Fruit fly (Drosophila melanogaster) whole organism, pupa: Measurements from ENCODE around the gene vito.
A peak's percentile ranks its signal among the peaks of the same experiment; 100 is the strongest.

Experiments used
- CG10348 ChIP-seq: fragments of 200-800 bp; sonication (Bioruptor generic); IDR thresholded peaks from 2 replicates; pipeline ENCODE4 v1.3.6; 2022; ENCODE audit warnings: missing biosample characterization, missing genetic modification characterization
- CG12605 ChIP-seq: fragments of 200-800 bp; sonication (Bioruptor generic); IDR thresholded peaks from 2 replicates; pipeline ENCODE4 v1.3.6; 2022; ENCODE audit warnings: missing biosample characterization, missing genetic modification characterization
- CG13204 ChIP-seq: fragments of 200-800 bp; sonication (Bioruptor generic); optimal IDR thresholded peaks from 2 replicates; lab custom pipeline; 2018; ENCODE audit warnings: missing biosample characterization, mild to moderate bottlenecking, missing genetic modification characterization, moderate library complexity
- CG14655 ChIP-seq: fragments of 200-800 bp; sonication (Bioruptor generic); optimal IDR thresholded peaks from 3 replicates; lab custom pipeline; 2017; ENCODE audit warnings: mild to moderate bottlenecking, missing biosample characterization, missing genetic modification reagents, missing genetic modification characterization
- CG15710 ChIP-seq: fragments of 200-800 bp; sonication (Bioruptor generic); optimal IDR thresholded peaks from 2 replicates; lab custom pipeline; 2018; ENCODE audit warnings: missing biosample characterization, mild to moderate bottlenecking, missing genetic modification characterization, moderate library complexity
- CG17806 ChIP-seq: fragments of 200-800 bp; sonication (Bioruptor generic); optimal IDR thresholded peaks from 2 replicates; lab custom pipeline; 2018; ENCODE audit warnings: missing biosample characterization, mild to moderate bottlenecking, missing genetic modification characterization, moderate library complexity
- CG32121 ChIP-seq: fragments of 200-800 bp; sonication (Bioruptor generic); IDR thresholded peaks from 2 replicates; pipeline ENCODE4 v1.3.6; 2022; ENCODE audit warnings: missing biosample characterization, missing genetic modification characterization
- CG34367 ChIP-seq: fragments of 200-800 bp; sonication (Bioruptor generic); optimal IDR thresholded peaks from 2 replicates; lab custom pipeline; 2018; ENCODE audit warnings: missing biosample characterization, mild to moderate bottlenecking, missing genetic modification characterization
- CG4496 ChIP-seq: fragments of 200-800 bp; sonication (Bioruptor generic); IDR thresholded peaks from 3 replicates; pipeline ENCODE4 v1.3.6; 2022; ENCODE audit warnings: missing biosample characterization, missing genetic modification characterization
- CG8159 ChIP-seq: fragments of 200-800 bp; sonication (Bioruptor generic); optimal IDR thresholded peaks from 3 replicates; lab custom pipeline; 2018; ENCODE audit warnings: missing biosample characterization, mild to moderate bottlenecking, missing genetic modification characterization, moderate library complexity
- CG8301 ChIP-seq: fragments of 200-800 bp; sonication (Bioruptor generic); optimal IDR thresholded peaks from 2 replicates; lab custom pipeline; 2018; ENCODE audit warnings: missing biosample characterization, mild to moderate bottlenecking, missing genetic modification characterization
- CG9948 ChIP-seq: fragments of 200-800 bp; sonication (Bioruptor generic); optimal IDR thresholded peaks from 2 replicates; lab custom pipeline; 2018; ENCODE audit warnings: missing biosample characterization, mild to moderate bottlenecking, missing genetic modification characterization, moderate library complexity
- D1 ChIP-seq: fragments of 200-800 bp; sonication (Bioruptor generic); optimal IDR thresholded peaks from 2 replicates; lab custom pipeline; 2018; ENCODE audit warnings: missing biosample characterization, mild to moderate bottlenecking, missing genetic modification characterization, moderate library complexity
- EcR ChIP-seq: fragments of 200-800 bp; sonication (Bioruptor generic); optimal IDR thresholded peaks from 3 replicates; lab custom pipeline; 2019; ENCODE audit warnings: missing biosample characterization, missing genetic modification characterization, mild to moderate bottlenecking, moderate library complexity, missing genetic modification reagents
- Ets98B ChIP-seq: fragments of 200-800 bp; sonication (Bioruptor generic); IDR thresholded peaks from 2 replicates; pipeline ENCODE4 v1.3.6; 2022; ENCODE audit warnings: missing biosample characterization, missing genetic modification characterization
- Pif1A ChIP-seq: fragments of 200-800 bp; sonication (Bioruptor generic); optimal IDR thresholded peaks from 3 replicates; lab custom pipeline; 2016; ENCODE audit warnings: missing biosample characterization, missing genetic modification characterization
- Pif1B ChIP-seq: fragments of 200-800 bp; sonication (Bioruptor generic); optimal IDR thresholded peaks from 3 replicates; lab custom pipeline; 2016; ENCODE audit warnings: missing biosample characterization, missing genetic modification characterization
- Snoo ChIP-seq: fragments of 200-800 bp; sonication (Bioruptor generic); optimal IDR thresholded peaks from 3 replicates; lab custom pipeline; 2017; ENCODE audit warnings: missing biosample characterization, mild to moderate bottlenecking, missing genetic modification characterization, inconsistent platforms
- fd96Ca ChIP-seq: fragments of 200-800 bp; sonication (Bioruptor generic); IDR thresholded peaks from 3 replicates; pipeline ENCODE4 v1.3.6; 2022; ENCODE audit warnings: missing biosample characterization, missing genetic modification characterization
- gl ChIP-seq: fragments of 200-800 bp; sonication (Bioruptor generic); optimal IDR thresholded peaks from 2 replicates; lab custom pipeline; 2018; ENCODE audit warnings: missing biosample characterization, mild to moderate bottlenecking, missing genetic modification characterization
- rn ChIP-seq: fragments of 200-800 bp; sonication (Bioruptor generic); IDR thresholded peaks from 2 replicates; pipeline ENCODE4 v1.3.6; 2022; ENCODE audit warnings: missing biosample characterization, missing genetic modification characterization

The vito gene

DNA sequence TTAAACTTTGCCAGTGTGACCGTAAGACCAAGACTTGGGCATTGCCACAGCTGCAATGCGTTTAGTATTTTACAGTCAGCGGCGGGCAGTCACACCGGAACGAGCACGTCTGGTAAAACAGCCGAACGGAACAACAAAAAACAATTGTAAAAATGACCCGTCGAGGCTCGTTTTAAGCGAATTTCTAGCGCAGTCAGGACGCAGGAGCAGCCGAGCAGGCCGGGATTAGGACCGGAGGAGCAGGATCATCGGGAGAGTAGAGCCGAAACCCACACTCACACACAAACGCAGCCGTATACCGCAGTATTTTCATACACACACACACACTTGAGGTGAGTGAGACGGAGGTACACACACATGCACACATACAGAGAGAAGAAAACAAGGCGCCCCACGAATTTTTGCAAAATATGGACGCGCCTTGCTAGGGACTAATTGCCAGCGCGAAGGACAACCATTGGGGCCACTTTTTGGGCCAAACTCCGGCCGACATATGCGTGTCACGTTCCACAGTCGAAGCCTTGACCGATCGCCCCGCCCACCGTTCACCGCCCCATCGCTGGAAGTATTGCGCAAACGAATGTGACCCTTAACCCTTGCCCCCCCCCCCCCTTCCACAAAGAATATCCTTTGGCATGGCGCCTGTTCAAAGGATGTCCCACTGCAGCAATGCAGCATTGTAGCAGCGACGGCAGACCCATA, 24.1 kb downstream of the vito start, which contains the start of gene Usp47:
Gene Usp47, plus strand, starts transcription at position 71 of the 702 bp plus-strand sequence.
- TF ChIP-seq CG14655 (GFP tag; lab: Kevin White, UChicago) (no peak), EcR (peak; percentile 22), Pif1B (GFP tag; lab: Kevin White, UChicago) (no peak), CG9948 (tag; lab: Kevin White, UChicago) (no peak), CG8301 (tag; lab: Kevin White, UChicago) (no peak), Pif1A (GFP tag; lab: Kevin White, UChicago) (no peak), Ets98B (GFP tag; lab: Robert Waterston, UW) (no peak), CG34367 (tag; lab: Kevin White, UChicago) (no peak), rn (GFP tag; lab: Robert Waterston, UW) (no peak), CG15710 (tag; lab: Kevin White, UChicago) (no peak), CG8159 (no peak), CG32121 (GFP tag; lab: Robert Waterston, UW) (peak; percentile 47; the same call in 1 of the 2 replicates), D1 (tag; lab: Kevin White, UChicago) (no peak), CG13204 (peak; percentile 25), Snoo (tag; lab: Kevin White, UChicago) (no peak), gl (tag; lab: Kevin White, UChicago) (peak; percentile 3), CG17806 (tag; lab: Kevin White, UChicago) (peak; percentile 21)

- TF ChIP-seq rn (GFP tag; lab: Robert Waterston, UW) (no peak), gl (tag; lab: Kevin White, UChicago) (peak; percentile 5), CG10348 (GFP tag; lab: Robert Waterston, UW) (no peak), CG12605 (GFP tag; lab: Robert Waterston, UW) (0 out of 2 replicates have a peak, but pooled peaks have one; percentile 12), EcR (peak; percentile 83), CG8301 (tag; lab: Kevin White, UChicago) (no peak), CG32121 (GFP tag; lab: Robert Waterston, UW) (no peak), CG14655 (GFP tag; lab: Kevin White, UChicago) (no peak), CG13204 (peak; percentile 68), fd96Ca (GFP tag; lab: Robert Waterston, UW) (no peak), CG8159 (peak; percentile 35), CG17806 (tag; lab: Kevin White, UChicago) (no peak), CG4496 (GFP tag; lab: Robert Waterston, UW) (0 out of 3 replicates have a peak, but pooled peaks have one; percentile 20), CG34367 (tag; lab: Kevin White, UChicago) (peak; percentile 10), Pif1B (GFP tag; lab: Kevin White, UChicago) (peak; percentile 14), Snoo (tag; lab: Kevin White, UChicago) (peak; percentile 40), Ets98B (GFP tag; lab: Robert Waterston, UW) (peak; percentile 64; the same call in 1 of the 2 replicates)
These were observed 25.2 kb downstream of the vito start, which contains the start of gene DnaJ-1 for dm6 chr3L:5751740-5752579. DnaJ-1 (minus strand) TSS chr3L:5752189.

- TF ChIP-seq Ets98B (GFP tag; lab: Robert Waterston, UW) (no peak), D1 (tag; lab: Kevin White, UChicago) (no peak), CG14655 (GFP tag; lab: Kevin White, UChicago) (no peak), CG8159 (no peak), EcR (no peak), CG9948 (tag; lab: Kevin White, UChicago) (no peak), Pif1A (GFP tag; lab: Kevin White, UChicago) (no peak), rn (GFP tag; lab: Robert Waterston, UW) (no peak), fd96Ca (GFP tag; lab: Robert Waterston, UW) (no peak), CG34367 (tag; lab: Kevin White, UChicago) (no peak), CG17806 (tag; lab: Kevin White, UChicago) (no peak), CG12605 (GFP tag; lab: Robert Waterston, UW) (no peak), CG10348 (GFP tag; lab: Robert Waterston, UW) (no peak)
These were observed 25.8 kb downstream of the vito start for dm6 chr3L:5751417-5751739.

- TF ChIP-seq CG13204 (no peak), CG34367 (tag; lab: Kevin White, UChicago) (no peak), EcR (no peak), CG9948 (tag; lab: Kevin White, UChicago) (no peak), CG8159 (no peak), CG10348 (GFP tag; lab: Robert Waterston, UW) (no peak), CG4496 (GFP tag; lab: Robert Waterston, UW) (0 out of 3 replicates have a peak, but pooled peaks have one; percentile 38), CG14655 (GFP tag; lab: Kevin White, UChicago) (no peak)
- TF ChIP-seq, all 21 proteins: peak for 1
These were observed 27.4 kb downstream of the vito start for dm6 chr3L:5749616-5750336.

DNA sequence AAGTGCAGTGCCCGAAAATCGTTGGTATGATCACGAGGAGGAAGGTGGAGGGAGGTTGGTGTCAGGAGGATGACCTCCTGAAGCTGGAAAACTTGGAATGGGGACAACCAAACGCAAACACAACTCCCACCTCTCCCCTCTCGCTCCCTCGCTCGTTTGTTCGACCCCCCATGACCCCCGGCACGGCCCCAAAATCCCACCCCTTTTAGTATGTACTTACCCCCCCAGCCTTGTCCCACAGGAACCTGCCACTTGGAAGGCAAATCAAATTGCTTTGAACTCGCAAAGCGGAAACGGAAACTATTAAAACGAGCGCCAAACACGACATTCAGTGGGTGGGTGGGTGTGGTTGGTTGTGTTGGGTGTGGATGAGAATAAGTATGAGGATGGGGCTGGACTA, 45.5 kb downstream of the vito start:
- TF ChIP-seq CG32121 (GFP tag; lab: Robert Waterston, UW) (no peak), Pif1B (GFP tag; lab: Kevin White, UChicago) (no peak), CG8301 (tag; lab: Kevin White, UChicago) (no peak), CG34367 (tag; lab: Kevin White, UChicago) (no peak)
